Fruit fly (Drosophila melanogaster): ENCODE data around the gene CG32554.
A peak's percentile ranks its signal among the peaks of the same experiment; 100 is the strongest.

Gene CG32554

DNA sequence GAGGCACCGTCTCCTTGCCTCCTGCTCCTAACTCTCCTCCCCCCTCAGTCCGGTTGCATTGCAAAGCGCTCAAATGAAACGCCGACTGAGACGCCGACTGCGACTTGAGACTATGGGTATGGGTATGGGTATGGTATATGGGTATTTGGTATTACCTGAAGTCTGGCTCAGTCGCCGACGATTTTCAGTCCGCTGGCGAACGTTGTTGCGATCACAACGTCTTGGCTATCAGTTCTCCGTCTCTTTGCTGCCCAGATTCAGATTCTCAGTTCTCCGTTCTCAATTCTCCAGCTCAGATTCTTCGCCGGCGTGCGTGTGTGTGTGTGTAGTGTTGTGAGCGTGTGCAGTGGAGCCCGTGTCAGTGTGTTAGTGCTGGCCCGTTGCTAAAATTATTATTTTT, 21.8 kb downstream of the CG32554 start, which contains the start of gene CG6398:
Gene CG6398 (plus strand): TSS at position 185 of the 400 bp plus-strand sequence.
- TF ChIP-seq N (GFP tag; optimal IDR thresholded peaks at IDR 0.05) (no peak), Dif (GFP tag; optimal IDR thresholded peaks at IDR 0.05; ENCODE audit: partially characterized antibody) (peak; percentile 22), Vsx2 (GFP tag; optimal IDR thresholded peaks at IDR 0.05; ENCODE audit: partially characterized antibody) (peak; percentile 72), OdsH (GFP tag; optimal IDR thresholded peaks at IDR 0.05) (no peak), rgr (GFP tag; optimal IDR thresholded peaks at IDR 0.05) (peak; percentile 25), dl (GFP tag; optimal IDR thresholded peaks at IDR 0.05; ENCODE audit: insufficient read depth in 1 of 2, partially characterized antibody in 2 of 2) (peak in 1 of 2 experiments; percentile 21), dsf (GFP tag; optimal IDR thresholded peaks at IDR 0.05; ENCODE audit: borderline replicate concordance) (no peak), Hr83 (GFP tag; optimal IDR thresholded peaks at IDR 0.05; ENCODE audit: poor library complexity, severe bottlenecking) (peak; percentile 3), woc (GFP tag; optimal IDR thresholded peaks at IDR 0.05) (peak; percentile 30), psq (GFP tag; optimal IDR thresholded peaks at IDR 0.05) (peak; percentile 51), Hnf4 (GFP tag; optimal IDR thresholded peaks at IDR 0.05) (peak; percentile 26), jim (GFP tag; optimal IDR thresholded peaks at IDR 0.05) (no peak)

DNA sequence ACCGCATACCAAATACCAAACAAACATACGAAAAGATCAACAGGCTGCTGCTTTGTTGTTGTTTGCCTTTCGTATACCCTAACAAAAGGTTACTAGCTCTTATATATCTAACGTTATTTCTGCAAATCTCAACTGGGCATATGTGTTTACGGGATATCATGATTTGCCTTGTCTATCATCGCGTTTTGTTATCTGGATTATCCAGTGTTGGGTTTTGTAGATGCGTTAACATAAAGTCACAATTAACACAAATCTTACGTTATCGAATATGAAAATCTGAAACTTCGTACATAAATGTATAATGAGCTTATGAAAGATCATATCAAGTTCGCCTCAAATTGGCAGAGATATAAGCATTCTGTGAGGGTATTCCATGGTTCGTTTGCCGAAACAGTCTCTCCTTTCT, 22.3 kb downstream of the CG32554 start:
- peak; percentile 79 for TF ChIP-seq psq (GFP tag; optimal IDR thresholded peaks at IDR 0.05)
- TF ChIP-seq Jra (GFP tag; optimal IDR thresholded peaks at IDR 0.05), result peak; percentile 51
- peak; percentile 51 for TF ChIP-seq ey (GFP tag; optimal IDR thresholded peaks at IDR 0.05)
- peak; percentile 61 for TF ChIP-seq tai (GFP tag; optimal IDR thresholded peaks at IDR 0.05)
- TF ChIP-seq fru (GFP tag; optimal IDR thresholded peaks at IDR 0.05), result peak; percentile 62
- no peak for TF ChIP-seq usp (GFP tag; optimal IDR thresholded peaks at IDR 0.05)
- TF ChIP-seq CG32264 (GFP tag; optimal IDR thresholded peaks at IDR 0.05), result no peak
- TF ChIP-seq dsf (GFP tag; optimal IDR thresholded peaks at IDR 0.05; ENCODE audit: borderline replicate concordance), result no peak
- peak; percentile 74 for TF ChIP-seq OdsH (GFP tag; optimal IDR thresholded peaks at IDR 0.05)
- peak; percentile 35 for TF ChIP-seq CG9705 (GFP tag; optimal IDR thresholded peaks at IDR 0.05)
- TF ChIP-seq brk (GFP tag; optimal IDR thresholded peaks at IDR 0.05), result peak; percentile 22
- peak in 1 of 2 experiments; percentile 57 for TF ChIP-seq foxo (GFP tag; optimal IDR thresholded peaks at IDR 0.05)
- TF ChIP-seq br (GFP tag; optimal IDR thresholded peaks at IDR 0.05), result peak; percentile 64
- peak; percentile 56 for TF ChIP-seq HLH106 (tag; optimal IDR thresholded peaks at IDR 0.05)
- TF ChIP-seq woc (GFP tag; optimal IDR thresholded peaks at IDR 0.05), result peak; percentile 92
- TF ChIP-seq Hnf4 (GFP tag; optimal IDR thresholded peaks at IDR 0.05), result no peak
- TF ChIP-seq Sp1 (GFP tag; optimal IDR thresholded peaks at IDR 0.05), result peak; percentile 75
- no peak for TF ChIP-seq Myc (optimal IDR thresholded peaks at IDR 0.05)
- peak; percentile 53 for TF ChIP-seq dmrt93B (GFP tag; optimal IDR thresholded peaks at IDR 0.05)

DNA sequence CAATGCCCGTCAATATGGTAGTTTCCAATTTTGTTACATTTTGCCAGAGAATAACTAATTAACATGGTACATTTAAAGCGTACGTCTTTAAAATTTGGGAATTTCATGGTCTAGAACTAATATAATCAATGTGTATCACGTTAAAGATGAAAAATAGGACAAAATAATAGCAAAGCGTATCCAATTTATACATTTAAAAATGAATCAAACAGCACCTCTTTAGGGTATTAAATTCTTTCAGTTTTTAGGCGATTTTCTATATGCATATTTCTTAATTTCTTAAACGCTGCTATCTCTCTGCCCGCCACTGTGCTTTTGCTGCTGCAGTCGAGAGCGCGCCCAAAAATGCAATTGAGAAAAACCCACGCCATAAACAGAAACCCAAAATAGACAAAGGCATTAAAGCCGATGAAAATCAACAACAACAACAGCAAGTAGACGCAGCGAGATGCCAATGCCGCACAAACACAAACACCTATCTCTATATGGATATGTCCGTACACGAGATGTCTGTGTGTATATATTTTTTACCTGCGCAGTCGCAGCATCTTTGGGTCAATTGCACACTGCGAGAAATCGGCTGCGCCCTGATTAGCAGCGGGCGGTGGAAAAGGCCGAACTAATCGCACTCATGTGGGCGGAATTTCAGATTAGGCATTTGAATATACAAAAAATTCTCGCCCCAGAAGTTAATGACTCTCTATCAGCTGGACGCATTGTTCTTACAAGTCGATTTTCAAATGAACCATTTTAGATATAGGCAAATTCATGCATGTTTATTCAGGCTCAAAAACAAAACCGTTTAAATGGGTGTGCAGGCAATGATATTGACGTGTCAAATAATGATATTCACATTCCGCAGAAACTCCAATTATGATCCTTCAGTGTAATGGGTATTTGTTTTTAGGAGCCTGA, 23.1 kb downstream of the CG32554 start:
- TF ChIP-seq Mio (GFP tag; optimal IDR thresholded peaks at IDR 0.05) (no peak), CrebA (GFP tag; optimal IDR thresholded peaks at IDR 0.05; ENCODE audit: borderline replicate concordance) (no peak), jim (GFP tag; optimal IDR thresholded peaks at IDR 0.05) (no peak), Sp1 (GFP tag; optimal IDR thresholded peaks at IDR 0.05) (peak; percentile 42), foxo (GFP tag; optimal IDR thresholded peaks at IDR 0.05) (peak in 1 of 2 experiments; percentile 21), CG32264 (GFP tag; optimal IDR thresholded peaks at IDR 0.05) (no peak), N (GFP tag; optimal IDR thresholded peaks at IDR 0.05) (no peak), HLH106 (tag; optimal IDR thresholded peaks at IDR 0.05) (peak; percentile 47), fru (GFP tag; optimal IDR thresholded peaks at IDR 0.05) (peak; percentile 40), dmrt93B (GFP tag; optimal IDR thresholded peaks at IDR 0.05) (peak; percentile 9), GATAd (GFP tag; optimal IDR thresholded peaks at IDR 0.05) (no peak), Myc (optimal IDR thresholded peaks at IDR 0.05) (no peak), Hr78 (GFP tag; optimal IDR thresholded peaks at IDR 0.05) (no peak), usp (GFP tag; optimal IDR thresholded peaks at IDR 0.05) (no peak), psq (GFP tag; optimal IDR thresholded peaks at IDR 0.05) (no peak), woc (GFP tag; optimal IDR thresholded peaks at IDR 0.05) (no peak), sv (GFP tag; optimal IDR thresholded peaks at IDR 0.05) (no peak), Rel (GFP tag; optimal IDR thresholded peaks at IDR 0.05) (no peak), Rel (tag; optimal IDR thresholded peaks at IDR 0.05) (no peak), sage (GFP tag; optimal IDR thresholded peaks at IDR 0.05) (no peak), tai (GFP tag; optimal IDR thresholded peaks at IDR 0.05) (no peak), dsf (GFP tag; optimal IDR thresholded peaks at IDR 0.05; ENCODE audit: borderline replicate concordance) (no peak), lola (GFP tag; optimal IDR thresholded peaks at IDR 0.05) (no peak), dl (GFP tag; optimal IDR thresholded peaks at IDR 0.05; ENCODE audit: insufficient read depth in 1 of 2, partially characterized antibody in 2 of 2) (no peak), h (GFP tag; optimal IDR thresholded peaks at IDR 0.05) (peak; percentile 18), ey (GFP tag; optimal IDR thresholded peaks at IDR 0.05) (peak; percentile 1), brk (GFP tag; optimal IDR thresholded peaks at IDR 0.05) (no peak), Vsx2 (GFP tag; optimal IDR thresholded peaks at IDR 0.05; ENCODE audit: partially characterized antibody) (no peak), Jra (GFP tag; optimal IDR thresholded peaks at IDR 0.05) (no peak), Dif (GFP tag; optimal IDR thresholded peaks at IDR 0.05; ENCODE audit: partially characterized antibody) (no peak), br (GFP tag; optimal IDR thresholded peaks at IDR 0.05) (no peak), CG9705 (GFP tag; optimal IDR thresholded peaks at IDR 0.05) (no peak), Hr83 (GFP tag; optimal IDR thresholded peaks at IDR 0.05; ENCODE audit: poor library complexity, severe bottlenecking) (no peak), OdsH (GFP tag; optimal IDR thresholded peaks at IDR 0.05) (peak; percentile 63), Abd-B (GFP tag; optimal IDR thresholded peaks at IDR 0.05) (no peak), Dfd (GFP tag; optimal IDR thresholded peaks at IDR 0.05) (no peak), Hnf4 (GFP tag; optimal IDR thresholded peaks at IDR 0.05) (no peak), rgr (GFP tag; optimal IDR thresholded peaks at IDR 0.05) (peak; percentile 17), pan (optimal IDR thresholded peaks at IDR 0.05) (no peak)
